Worm (Caenorhabditis elegans) whole organism, L1 larva: ENCODE measurements around the gene ddx-23.
A peak's percentile ranks its signal among the peaks of the same experiment; 100 is the strongest.

Source experiments
- aha-1 ChIP-seq: fragments of 150-350 bp; optimal IDR thresholded peaks from 2 replicates; lab custom pipeline; 2014; ENCODE audit warnings: missing biosample characterization, missing genetic modification characterization
- ama-1 ChIP-seq: fragments of 150-350 bp; optimal IDR thresholded peaks from 2 replicates; lab custom pipeline; 2014
- blmp-1 ChIP-seq: fragments of 150-350 bp; optimal IDR thresholded peaks from 2 replicates; lab custom pipeline; 2014; ENCODE audit warnings: missing biosample characterization, missing genetic modification characterization
- ceh-63 ChIP-seq: fragments of 200-800 bp; sonication (Bioruptor generic); optimal IDR thresholded peaks from 2 replicates; lab custom pipeline; 2018; ENCODE audit warnings: mild to moderate bottlenecking, missing genetic modification characterization, missing compliant biosample characterization
- ceh-82 ChIP-seq, 3 experiments: fragments of 150-350 bp in 1 of 3; sonication (generic microtip) in 2 of 3; optimal IDR thresholded peaks; 2 replicates each; lab custom pipeline; 2014 to 2017; ENCODE audit warnings: missing biosample characterization in 3 of 3, missing genetic modification characterization in 3 of 3
- ceh-90 ChIP-seq: sonication (generic microtip); optimal IDR thresholded peaks from 2 replicates; lab custom pipeline; 2016; ENCODE audit warnings: missing genetic modification characterization, missing compliant biosample characterization
- ces-1 ChIP-seq: fragments of 150-350 bp; optimal IDR thresholded peaks from 2 replicates; lab custom pipeline; 2014; ENCODE audit warnings: missing biosample characterization, missing genetic modification reagents, missing genetic modification characterization
- dpl-1 ChIP-seq, 3 experiments: fragments of 150-350 bp in 2 of 3; sonication (generic microtip) in 1 of 3; optimal IDR thresholded peaks; 2 replicates each; lab custom pipeline; 2014 to 2017; ENCODE audit warnings: missing biosample characterization in 3 of 3, missing genetic modification characterization in 3 of 3, missing genetic modification reagents in 3 of 3
- dsc-1 ChIP-seq: sonication (generic microtip); optimal IDR thresholded peaks from 2 replicates; lab custom pipeline; 2016; ENCODE audit warnings: mild to moderate bottlenecking, missing genetic modification characterization, missing compliant biosample characterization
- egl-13 ChIP-seq: sonication (generic microtip); optimal IDR thresholded peaks from 2 replicates; lab custom pipeline; 2016; ENCODE audit warnings: missing genotype, missing genetic modification reagents, missing genetic modification characterization, missing compliant biosample characterization
- elt-2 ChIP-seq: sonication (generic microtip); optimal IDR thresholded peaks from 2 replicates; lab custom pipeline; 2016; ENCODE audit warnings: missing genetic modification characterization, mild to moderate bottlenecking, inconsistent platforms, missing compliant biosample characterization, missing genetic modification reagents
- elt-3 ChIP-seq, 6 experiments: fragments of 150-350 bp in 1 of 6; sonication (generic microtip); optimal IDR thresholded peaks; 2 replicates each; lab custom pipeline; 2017 to 2018; ENCODE audit warnings: missing biosample characterization in 6 of 6, missing genetic modification characterization in 6 of 6, inconsistent platforms in 1 of 6
- fkh-4 ChIP-seq: sonication (generic microtip); optimal IDR thresholded peaks from 2 replicates; lab custom pipeline; 2016; ENCODE audit warnings: missing compliant biosample characterization, missing genetic modification characterization, borderline replicate concordance
- fkh-8 ChIP-seq: sonication (generic microtip); optimal IDR thresholded peaks from 2 replicates; lab custom pipeline; 2016; ENCODE audit warnings: mild to moderate bottlenecking, missing genetic modification characterization, missing compliant biosample characterization
- fos-1 ChIP-seq: fragments of 150-350 bp; optimal IDR thresholded peaks from 2 replicates; lab custom pipeline; 2014; ENCODE audit warnings: missing biosample characterization, missing genetic modification characterization
- grh-1 ChIP-seq: fragments of 200-800 bp; sonication (Bioruptor generic); IDR thresholded peaks from 2 replicates; pipeline ENCODE4 v1.3.6; 2022; ENCODE audit warnings: missing genetic modification reagents, missing genetic modification characterization, missing compliant biosample characterization
- hlh-17 ChIP-seq: fragments of 200-800 bp; sonication (Bioruptor generic); optimal IDR thresholded peaks from 2 replicates; lab custom pipeline; 2018; ENCODE audit warnings: missing genetic modification characterization, mild to moderate bottlenecking, missing compliant biosample characterization, moderate library complexity, borderline replicate concordance
- hlh-4 ChIP-seq: sonication (generic microtip); optimal IDR thresholded peaks from 2 replicates; lab custom pipeline; 2016; ENCODE audit warnings: mild to moderate bottlenecking, missing genetic modification characterization, missing compliant biosample characterization
- hpl-2 ChIP-seq: fragments of 150-350 bp; optimal IDR thresholded peaks from 2 replicates; lab custom pipeline; 2014; ENCODE audit warnings: missing biosample characterization, missing genetic modification reagents, missing genetic modification characterization
- isw-1 ChIP-seq: fragments of 200-800 bp; sonication (Bioruptor generic); IDR thresholded peaks from 2 replicates; pipeline ENCODE4 v1.3.6; 2022; ENCODE audit warnings: missing genetic modification characterization, missing compliant biosample characterization
- lin-13 ChIP-seq: fragments of 150-350 bp; optimal IDR thresholded peaks from 2 replicates; lab custom pipeline; 2014; ENCODE audit warnings: missing biosample characterization, missing genetic modification reagents, missing genetic modification characterization
- lin-14 ChIP-seq: fragments of 200-800 bp; sonication (Bioruptor generic); optimal IDR thresholded peaks from 2 replicates; lab custom pipeline; 2018; ENCODE audit warnings: mild to moderate bottlenecking, missing genetic modification characterization, moderate library complexity, missing compliant biosample characterization
- lin-15B ChIP-seq: fragments of 150-350 bp; sonication (generic microtip); optimal IDR thresholded peaks from 3 replicates; lab custom pipeline; 2014; ENCODE audit warnings: missing biosample characterization, missing genetic modification characterization
- lin-35 ChIP-seq, 2 experiments: fragments of 150-350 bp; optimal IDR thresholded peaks; 2 replicates each; lab custom pipeline; 2014; ENCODE audit warnings: missing biosample characterization in 2 of 2, missing genetic modification characterization in 2 of 2, missing genetic modification reagents in 2 of 2
- lir-3 ChIP-seq: sonication (generic microtip); optimal IDR thresholded peaks from 2 replicates; lab custom pipeline; 2016; ENCODE audit warnings: mild to moderate bottlenecking, missing genetic modification characterization, moderate library complexity, missing compliant biosample characterization; ENCODE audit not compliant: poor library complexity
- lsy-2 ChIP-seq, 2 experiments: fragments of 150-350 bp; optimal IDR thresholded peaks; 2 replicates each; lab custom pipeline; 2014; ENCODE audit warnings: missing biosample characterization in 2 of 2, missing genetic modification characterization in 2 of 2
- mdl-1 ChIP-seq, 2 experiments: fragments of 150-350 bp; optimal IDR thresholded peaks; 2 replicates each; lab custom pipeline; 2014 to 2017; ENCODE audit warnings: missing biosample characterization in 2 of 2, missing genetic modification characterization in 2 of 2, inconsistent platforms in 1 of 2
- mef-2 ChIP-seq: fragments of 150-350 bp; optimal IDR thresholded peaks from 2 replicates; lab custom pipeline; 2014; ENCODE audit warnings: missing biosample characterization, missing genetic modification characterization
- mep-1 ChIP-seq: fragments of 150-350 bp; optimal IDR thresholded peaks from 2 replicates; lab custom pipeline; 2014; ENCODE audit warnings: missing biosample characterization, missing genetic modification characterization
- nhr-11 ChIP-seq: fragments of 150-350 bp; optimal IDR thresholded peaks from 2 replicates; lab custom pipeline; 2014; ENCODE audit warnings: missing biosample characterization, missing genetic modification characterization
- nhr-12 ChIP-seq: sonication (generic microtip); optimal IDR thresholded peaks from 2 replicates; lab custom pipeline; 2017; ENCODE audit warnings: missing biosample characterization, missing genetic modification characterization
- nhr-237 ChIP-seq: fragments of 150-350 bp; optimal IDR thresholded peaks from 2 replicates; lab custom pipeline; 2014; ENCODE audit warnings: missing biosample characterization, missing genetic modification characterization
- nhr-71 ChIP-seq: sonication (generic microtip); optimal IDR thresholded peaks from 2 replicates; lab custom pipeline; 2016; ENCODE audit warnings: mild to moderate bottlenecking, missing genetic modification characterization, moderate library complexity, missing compliant biosample characterization
- nhr-85 ChIP-seq: sonication (generic microtip); peaks from one replicate; lab custom pipeline; 2016; ENCODE audit warnings: missing genetic modification characterization, inconsistent platforms, missing compliant biosample characterization
- pag-3 ChIP-seq: sonication (generic microtip); optimal IDR thresholded peaks from 2 replicates; lab custom pipeline; 2017; ENCODE audit warnings: missing genetic modification characterization, mild to moderate bottlenecking, missing compliant biosample characterization, antibody characterized with exemption, borderline replicate concordance; ENCODE audit not compliant: insufficient read depth
- rnt-1 ChIP-seq: sonication (generic microtip); optimal IDR thresholded peaks from 2 replicates; lab custom pipeline; 2016; ENCODE audit warnings: mild to moderate bottlenecking, missing genetic modification characterization, moderate library complexity, missing compliant biosample characterization
- skn-1 ChIP-seq: fragments of 150-350 bp; optimal IDR thresholded peaks from 2 replicates; lab custom pipeline; 2014; ENCODE audit warnings: missing biosample characterization, missing genetic modification characterization
- snpc-4 ChIP-seq: fragments of 150-350 bp; optimal IDR thresholded peaks from 2 replicates; lab custom pipeline; 2014; ENCODE audit warnings: missing biosample characterization, missing genetic modification characterization
- snu-23 ChIP-seq: sonication (generic microtip); optimal IDR thresholded peaks from 2 replicates; lab custom pipeline; 2016; ENCODE audit warnings: missing genetic modification characterization, missing compliant biosample characterization
- sptf-1 ChIP-seq: fragments of 150-350 bp; optimal IDR thresholded peaks from 2 replicates; lab custom pipeline; 2014; ENCODE audit warnings: missing biosample characterization, missing genetic modification characterization
- swsn-7 ChIP-seq: sonication (generic microtip); optimal IDR thresholded peaks from 2 replicates; lab custom pipeline; 2016; ENCODE audit warnings: missing genetic modification characterization, missing compliant biosample characterization
- tbx-2 ChIP-seq: sonication (generic microtip); optimal IDR thresholded peaks from 2 replicates; lab custom pipeline; 2016; ENCODE audit warnings: missing genetic modification characterization, missing compliant biosample characterization
- tlp-1 ChIP-seq: fragments of 150-350 bp; optimal IDR thresholded peaks from 2 replicates; lab custom pipeline; 2014; ENCODE audit warnings: missing biosample characterization, missing genetic modification characterization
- unc-130 ChIP-seq: fragments of 150-350 bp; optimal IDR thresholded peaks from 2 replicates; lab custom pipeline; 2017; ENCODE audit warnings: missing biosample characterization, missing genetic modification characterization, inconsistent platforms
- unc-86 ChIP-seq: sonication (generic microtip); optimal IDR thresholded peaks from 2 replicates; lab custom pipeline; 2016; ENCODE audit warnings: missing genetic modification characterization, missing compliant biosample characterization
- unc-98 ChIP-seq: fragments of 200-800 bp; sonication (Bioruptor generic); IDR thresholded peaks from 2 replicates; pipeline ENCODE4 v1.3.6; 2022; ENCODE audit warnings: missing genetic modification characterization, missing compliant biosample characterization
- zag-1 ChIP-seq: fragments of 150-350 bp; optimal IDR thresholded peaks from 2 replicates; lab custom pipeline; 2014; ENCODE audit warnings: missing biosample characterization, missing genetic modification characterization
- ztf-11 ChIP-seq, 2 experiments: sonication (generic microtip); optimal IDR thresholded peaks; 2 replicates each; lab custom pipeline; 2016 to 2017; ENCODE audit warnings: missing genetic modification characterization in 2 of 2, missing biosample characterization in 1 of 2, missing compliant biosample characterization in 1 of 2

The ddx-23 gene

DNA sequence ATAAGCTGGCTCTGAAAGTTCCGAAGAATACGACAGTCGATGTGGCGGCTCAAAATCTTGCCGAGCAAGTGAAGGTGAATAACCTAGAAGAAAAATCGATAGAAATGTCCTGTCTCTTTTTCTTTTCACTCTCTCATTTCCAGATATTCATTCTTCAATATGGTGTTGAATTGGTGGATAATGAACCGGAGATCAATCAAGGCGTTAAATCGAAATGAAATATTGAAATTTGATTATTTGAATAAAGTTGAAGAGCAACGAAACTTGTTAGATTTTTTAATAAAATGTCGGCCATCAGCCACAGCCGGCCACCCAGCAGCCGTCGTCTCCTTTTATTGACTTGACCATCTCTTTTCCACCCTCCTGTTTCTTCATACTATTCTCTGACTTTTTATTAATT, 46.3 kb downstream of the ddx-23 start, which contains the start of gene R12B2.2:
TSS of gene R12B2.2 (plus strand) at position 301 of the 400 bp plus-strand sequence.
- TF ChIP-seq pag-3 (tag; lab: Kevin White, UChicago): no peak
- no peak for TF ChIP-seq tlp-1 (tag; lab: Kevin White, UChicago)
- TF ChIP-seq swsn-7 (tag; lab: Kevin White, UChicago): no peak
- no peak for TF ChIP-seq hpl-2
- TF ChIP-seq egl-13 (tag; lab: Kevin White, UChicago): no peak
- TF ChIP-seq ztf-11 (tag; optimal IDR thresholded peaks at IDR 0.05; lab: Kevin White, UChicago): no peak
- TF ChIP-seq unc-98 (GFP tag; lab: Robert Waterston, UW): no peak
- TF ChIP-seq nhr-85 (tag; lab: Kevin White, UChicago): no peak
- TF ChIP-seq elt-2: no peak
- no peak for TF ChIP-seq ces-1
- TF ChIP-seq nhr-237: no peak
- TF ChIP-seq, all 84 proteins: peak for 0

DNA sequence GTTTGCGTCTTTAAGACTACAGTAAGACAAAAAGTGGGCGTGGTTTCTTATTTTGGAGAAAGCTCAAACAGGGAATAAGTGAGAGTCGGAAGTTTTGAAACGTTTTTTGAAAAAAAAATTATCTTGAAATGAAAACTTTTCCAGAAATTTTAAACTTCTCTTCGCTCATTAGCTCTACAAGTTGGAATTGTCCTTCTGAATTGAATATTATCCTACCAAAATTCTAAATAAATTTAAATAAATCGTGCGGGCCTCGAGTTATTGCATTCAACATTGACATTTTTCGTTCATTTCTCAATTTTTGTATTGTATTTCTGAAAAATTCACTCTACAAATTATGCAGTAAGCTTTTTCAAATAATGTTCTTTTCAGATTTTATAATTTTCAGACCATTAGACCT, 47.8 kb downstream of the ddx-23 start, which contains the start of gene R12B2.3:
TSS of gene R12B2.3 (plus strand) at position 301 of the 400 bp plus-strand sequence.
- no peak for TF ChIP-seq hpl-2
- TF ChIP-seq lin-15B (tag; lab: Kevin White, UChicago): no peak
- TF ChIP-seq swsn-7 (tag; lab: Kevin White, UChicago): no peak
- no peak for TF ChIP-seq fos-1 (tag; lab: Kevin White, UChicago)
- TF ChIP-seq rnt-1: no peak
- TF ChIP-seq unc-130: no peak
- no peak for TF ChIP-seq pag-3 (tag; lab: Kevin White, UChicago)
- no peak for TF ChIP-seq mef-2 (tag; lab: Kevin White, UChicago)
- no peak for TF ChIP-seq hlh-4 (tag; lab: Kevin White, UChicago)
- no peak for TF ChIP-seq mdl-1 (tag; optimal IDR thresholded peaks at IDR 0.05; lab: Kevin White, UChicago)
- TF ChIP-seq, all 84 proteins: peak for 0

DNA sequence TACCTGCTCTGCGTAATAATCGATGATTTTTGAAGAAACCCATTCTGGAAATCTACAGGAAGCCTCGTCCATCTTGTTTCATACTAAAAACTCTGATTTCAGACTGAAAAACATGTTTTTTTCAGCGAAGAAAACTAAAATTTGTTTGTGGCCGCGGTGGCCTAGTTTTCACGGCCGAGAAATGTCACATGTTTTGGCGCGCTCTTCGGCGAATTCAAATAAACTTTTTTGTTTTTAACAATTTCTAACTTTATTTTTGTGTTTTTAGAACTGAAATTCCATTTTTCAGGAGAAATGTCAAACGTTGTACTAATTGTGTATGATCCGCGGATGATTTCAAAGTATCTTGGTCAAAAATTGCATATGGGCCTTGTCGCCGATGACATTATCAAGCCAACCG, 50.1 kb downstream of the ddx-23 start, which contains the start of the genes polq-1 and him-10:
TSS of gene polq-1 (minus strand) at position 190 of the 400 bp plus-strand sequence.
TSS of gene him-10 (plus strand) at position 290 of the 400 bp plus-strand sequence.
- TF ChIP-seq isw-1 (GFP tag; lab: Robert Waterston, UW) (no peak), sptf-1 (tag; lab: Kevin White, UChicago) (no peak), tbx-2 (peak; percentile 5), skn-1 (tag; lab: Kevin White, UChicago) (peak; percentile 29), lin-13 (GFP tag; lab: Kevin White, UChicago) (no peak), nhr-12 (tag; lab: Kevin White, UChicago) (no peak), nhr-11 (tag; lab: Kevin White, UChicago) (no peak), nhr-71 (tag; lab: Kevin White, UChicago) (peak; percentile 14), snu-23 (GFP tag; lab: Kevin White, UChicago) (peak; percentile 16), grh-1 (no peak), nhr-85 (tag; lab: Kevin White, UChicago) (peak; percentile 40), hlh-17 (no peak), lin-35 (GFP tag; optimal IDR thresholded peaks at IDR 0.05; lab: Kevin White, UChicago) (peak; percentile 68 to 89), fos-1 (tag; lab: Kevin White, UChicago) (no peak), elt-3 (tag; optimal IDR thresholded peaks at IDR 0.05; lab: Kevin White, UChicago) (no peak), rnt-1 (peak; percentile 80), aha-1 (tag; lab: Kevin White, UChicago) (no peak), lir-3 (tag; lab: Kevin White, UChicago) (peak; percentile 18), unc-86 (tag; lab: Kevin White, UChicago) (no peak), mep-1 (tag; lab: Kevin White, UChicago) (peak; percentile 48), snpc-4 (tag; lab: Kevin White, UChicago) (peak; percentile 6), lin-15B (tag; lab: Kevin White, UChicago) (no peak), zag-1 (tag; lab: Kevin White, UChicago) (no peak), blmp-1 (tag; lab: Kevin White, UChicago) (peak; percentile 16), ces-1 (no peak), ama-1 (no peak), ceh-63 (GFP tag; lab: Kevin White, UChicago) (no peak), dsc-1 (tag; lab: Kevin White, UChicago) (no peak), ceh-82 (tag; optimal IDR thresholded peaks at IDR 0.05; lab: Kevin White, UChicago) (peak in 1 of 3 experiments; percentile 14), fkh-4 (peak; percentile 9), dpl-1 (GFP tag; optimal IDR thresholded peaks at IDR 0.05; lab: Kevin White, UChicago) (peak; percentile 72 to 86 (median 80)), fkh-8 (tag; lab: Kevin White, UChicago) (peak; percentile 1), ztf-11 (tag; optimal IDR thresholded peaks at IDR 0.05; lab: Kevin White, UChicago) (peak in 1 of 2 experiments; percentile 1), ceh-90 (tag; lab: Kevin White, UChicago) (peak; percentile 59), lin-14 (GFP tag; lab: Kevin White, UChicago) (peak; percentile 35), lsy-2 (tag; optimal IDR thresholded peaks at IDR 0.05; lab: Kevin White, UChicago) (peak in 1 of 2 experiments; percentile 51), unc-130 (no peak)
